Worm (Caenorhabditis elegans): ENCODE measurements around the gene vps-39.

DNA sequence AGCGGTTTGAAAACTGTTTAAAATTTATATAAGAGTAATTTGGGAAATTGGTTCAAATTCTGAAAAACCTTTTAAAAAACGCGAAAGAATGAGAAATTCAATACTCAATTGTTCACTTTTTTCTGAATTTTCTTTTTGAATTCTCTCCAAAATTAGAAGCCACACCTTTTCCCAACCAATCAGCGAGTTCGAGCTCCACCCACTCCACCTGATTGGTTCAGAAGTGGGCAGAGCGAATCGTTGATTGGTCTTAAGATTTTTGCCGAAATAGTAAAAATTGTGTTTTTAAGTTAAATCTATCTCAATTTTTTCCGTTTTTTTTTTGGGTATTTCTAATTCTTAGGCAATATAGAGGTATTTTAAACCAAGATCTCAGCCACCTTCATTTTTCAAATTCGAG is 25.8 kb upstream of the vps-39 start:
- TF ChIP-seq scrt-1 (GFP tag; IDR thresholded peaks at IDR 0.05) = no peak
- no peak for TF ChIP-seq ceh-13 (GFP tag; optimal IDR thresholded peaks at IDR 0.05)
- TF ChIP-seq B0310.2 (tag; optimal IDR thresholded peaks at IDR 0.05) = no peak
- TF ChIP-seq aly-1 (tag; optimal IDR thresholded peaks at IDR 0.05) = no peak
- no peak for TF ChIP-seq ceh-36 (tag; optimal IDR thresholded peaks at IDR 0.05)
- TF ChIP-seq flt-1 (GFP tag; IDR thresholded peaks at IDR 0.05) = no peak
- TF ChIP-seq tra-4 (tag; optimal IDR thresholded peaks at IDR 0.05) = no peak
- TF ChIP-seq F13C5.2 (tag; optimal IDR thresholded peaks at IDR 0.05) = no peak
- no peak for TF ChIP-seq hmbx-1 (tag; optimal IDR thresholded peaks at IDR 0.05)
- no peak for TF ChIP-seq ama-1 (optimal IDR thresholded peaks at IDR 0.05)
